Worm (Caenorhabditis elegans) whole organism, L3 larva: ENCODE results near the gene dgtr-1.

ENCODE experiments used
- ZK546.5 ChIP-seq: sonication (generic microtip); optimal IDR thresholded peaks from 2 replicates; lab custom pipeline; 2017; ENCODE audit warnings: missing biosample characterization, missing genetic modification characterization
- ama-1 ChIP-seq: fragments of 150-350 bp; optimal IDR thresholded peaks from 2 replicates; lab custom pipeline; 2018
- ceh-28 ChIP-seq: fragments of 150-350 bp; optimal IDR thresholded peaks from 2 replicates; lab custom pipeline; 2014; ENCODE audit warnings: missing biosample characterization, missing genetic modification reagents, missing genetic modification characterization
- ceh-82 ChIP-seq: fragments of 150-350 bp; optimal IDR thresholded peaks from 2 replicates; lab custom pipeline; 2014; ENCODE audit warnings: missing biosample characterization, missing genetic modification characterization
- ceh-9 ChIP-seq: sonication (generic microtip); optimal IDR thresholded peaks from 2 replicates; lab custom pipeline; 2018; ENCODE audit warnings: missing biosample characterization, missing genetic modification characterization
- daf-12 ChIP-seq: fragments of 150-350 bp; optimal IDR thresholded peaks from 2 replicates; lab custom pipeline; 2014; ENCODE audit warnings: missing biosample characterization, missing genetic modification reagents, missing genetic modification characterization
- egl-5 ChIP-seq: fragments of 150-350 bp; optimal IDR thresholded peaks from 2 replicates; lab custom pipeline; 2017; ENCODE audit warnings: missing biosample characterization, missing genetic modification reagents, missing genetic modification characterization, inconsistent platforms
- elt-1 ChIP-seq: fragments of 150-350 bp; optimal IDR thresholded peaks from 2 replicates; lab custom pipeline; 2014; ENCODE audit warnings: missing biosample characterization, missing genetic modification characterization
- elt-2 ChIP-seq: sonication (generic microtip); optimal IDR thresholded peaks from 2 replicates; lab custom pipeline; 2016; ENCODE audit warnings: missing genetic modification reagents, mild to moderate bottlenecking, missing genetic modification characterization, missing compliant biosample characterization
- elt-3 ChIP-seq, 3 experiments: fragments of 150-350 bp in 1 of 3; sonication (generic microtip) in 2 of 3; optimal IDR thresholded peaks; 2 replicates in 2 of 3; 4 replicates in 1 of 3; lab custom pipeline; 2014 to 2017; ENCODE audit warnings: missing biosample characterization in 3 of 3, missing genetic modification characterization in 3 of 3
- eor-1 ChIP-seq, 2 experiments: fragments of 150-350 bp; optimal IDR thresholded peaks; 2 replicates each; lab custom pipeline; 2014 to 2018; ENCODE audit warnings: missing biosample characterization in 2 of 2, missing genetic modification characterization in 2 of 2
- fkh-10 ChIP-seq: sonication (generic microtip); optimal IDR thresholded peaks from 2 replicates; lab custom pipeline; 2017; ENCODE audit warnings: missing biosample characterization, missing genetic modification reagents, missing genetic modification characterization
- fkh-2 ChIP-seq: fragments of 150-350 bp; optimal IDR thresholded peaks from 2 replicates; lab custom pipeline; 2014; ENCODE audit warnings: missing biosample characterization, missing genetic modification reagents, missing genetic modification characterization
- fos-1 ChIP-seq: fragments of 150-350 bp; optimal IDR thresholded peaks from 2 replicates; lab custom pipeline; 2014; ENCODE audit warnings: missing biosample characterization, missing genetic modification characterization
- hmg-11 ChIP-seq: sonication (generic microtip); optimal IDR thresholded peaks from 2 replicates; lab custom pipeline; 2016; ENCODE audit warnings: missing genetic modification characterization, missing compliant biosample characterization
- jun-1 ChIP-seq: fragments of 150-350 bp; optimal IDR thresholded peaks from 2 replicates; lab custom pipeline; 2014; ENCODE audit warnings: missing biosample characterization, missing genetic modification reagents, missing genetic modification characterization
- lin-39 ChIP-seq: fragments of 150-350 bp; optimal IDR thresholded peaks from 2 replicates; lab custom pipeline; 2018; ENCODE audit warnings: missing biosample characterization, missing genetic modification reagents, missing genetic modification characterization
- mdl-1 ChIP-seq: fragments of 150-350 bp; optimal IDR thresholded peaks from 2 replicates; lab custom pipeline; 2014; ENCODE audit warnings: missing biosample characterization, missing genetic modification characterization
- nfya-1 ChIP-seq: sonication (generic microtip); optimal IDR thresholded peaks from 2 replicates; lab custom pipeline; 2017; ENCODE audit warnings: missing genetic modification characterization, mild to moderate bottlenecking, missing compliant biosample characterization, antibody characterized with exemption, moderate library complexity; ENCODE audit not compliant: insufficient read depth
- nhr-11 ChIP-seq: fragments of 150-350 bp; optimal IDR thresholded peaks from 2 replicates; lab custom pipeline; 2014; ENCODE audit warnings: missing biosample characterization, missing genetic modification characterization
- nhr-12 ChIP-seq: fragments of 150-350 bp; optimal IDR thresholded peaks from 2 replicates; lab custom pipeline; 2014; ENCODE audit warnings: missing biosample characterization, missing genetic modification characterization
- nhr-23 ChIP-seq: fragments of 150-350 bp; optimal IDR thresholded peaks from 2 replicates; lab custom pipeline; 2014; ENCODE audit warnings: missing biosample characterization, missing genetic modification reagents, missing genetic modification characterization
- nhr-25 ChIP-seq: sonication (generic microtip); optimal IDR thresholded peaks from 2 replicates; lab custom pipeline; 2017; ENCODE audit warnings: missing biosample characterization, missing genetic modification characterization
- nhr-28 ChIP-seq: fragments of 150-350 bp; optimal IDR thresholded peaks from 2 replicates; lab custom pipeline; 2014; ENCODE audit warnings: missing biosample characterization, missing genetic modification characterization
- nhr-67 ChIP-seq: fragments of 150-350 bp; optimal IDR thresholded peaks from 2 replicates; lab custom pipeline; 2014; ENCODE audit warnings: missing biosample characterization, missing genetic modification characterization
- nhr-76 ChIP-seq: fragments of 150-350 bp; sonication (generic microtip); optimal IDR thresholded peaks from 5 replicates; lab custom pipeline; 2014; ENCODE audit warnings: missing biosample characterization, missing genetic modification characterization
- nhr-77 ChIP-seq: fragments of 150-350 bp; optimal IDR thresholded peaks from 2 replicates; lab custom pipeline; 2014; ENCODE audit warnings: missing biosample characterization, missing genetic modification characterization
- pqm-1 ChIP-seq: fragments of 150-350 bp; optimal IDR thresholded peaks from 2 replicates; lab custom pipeline; 2017; ENCODE audit warnings: missing biosample characterization, missing genetic modification characterization, inconsistent platforms
- sea-2 ChIP-seq: fragments of 150-350 bp; sonication (generic microtip); optimal IDR thresholded peaks from 4 replicates; lab custom pipeline; 2014; ENCODE audit warnings: missing biosample characterization, missing genetic modification reagents, missing genetic modification characterization
- skn-1 ChIP-seq: fragments of 150-350 bp; optimal IDR thresholded peaks from 2 replicates; lab custom pipeline; 2014; ENCODE audit warnings: missing biosample characterization, missing genetic modification characterization
- snpc-4 ChIP-seq: fragments of 150-350 bp; optimal IDR thresholded peaks from 2 replicates; lab custom pipeline; 2014; ENCODE audit warnings: missing biosample characterization, missing genetic modification characterization
- unc-39 ChIP-seq: sonication (generic microtip); optimal IDR thresholded peaks from 4 replicates; lab custom pipeline; 2017; ENCODE audit warnings: missing biosample characterization, missing genetic modification characterization
- unc-62 ChIP-seq: fragments of 150-350 bp; sonication (generic microtip); optimal IDR thresholded peaks from 4 replicates; lab custom pipeline; 2014; ENCODE audit warnings: missing biosample characterization, missing genetic modification reagents, missing genetic modification characterization
- zag-1 ChIP-seq: fragments of 150-350 bp; optimal IDR thresholded peaks from 2 replicates; lab custom pipeline; 2014; ENCODE audit warnings: missing biosample characterization, missing genetic modification characterization
- ztf-11 ChIP-seq: fragments of 150-350 bp; optimal IDR thresholded peaks from 2 replicates; lab custom pipeline; 2014; ENCODE audit warnings: missing biosample characterization, missing genetic modification characterization
- ztf-4 ChIP-seq: fragments of 150-350 bp; optimal IDR thresholded peaks from 2 replicates; lab custom pipeline; 2014; ENCODE audit warnings: missing biosample characterization, missing genetic modification characterization

Gene dgtr-1

DNA sequence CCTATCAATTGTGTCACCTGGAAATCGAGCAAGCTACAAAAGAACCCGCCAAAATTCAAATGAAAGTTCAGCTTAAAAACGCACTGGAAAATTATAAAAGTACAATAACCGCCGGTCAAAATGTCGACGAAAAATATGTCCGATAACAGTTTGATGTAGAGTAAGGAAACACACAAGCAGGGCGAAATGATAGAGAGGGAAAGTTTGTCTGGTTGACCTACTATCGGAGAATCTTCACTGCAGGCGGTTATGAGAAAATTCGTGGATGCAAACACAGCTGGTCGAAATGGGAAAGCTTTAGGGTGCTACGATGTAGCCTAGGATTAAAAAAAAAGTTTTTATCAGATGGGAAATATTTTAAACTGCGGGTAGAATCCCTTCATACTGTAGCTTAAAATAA lies 1.6 kb upstream of the dgtr-1 start:
- TF ChIP-seq nfya-1 (tag; lab: Kevin White, UChicago) (no peak), ZK546.5 (tag; lab: Kevin White, UChicago) (no peak), elt-1 (tag; lab: Kevin White, UChicago) (no peak), snpc-4 (tag; lab: Kevin White, UChicago) (no peak), fkh-10 (GFP tag; lab: Kevin White, UChicago) (no peak), nhr-28 (tag; lab: Kevin White, UChicago) (no peak), elt-3 (tag; optimal IDR thresholded peaks at IDR 0.05; lab: Kevin White, UChicago) (no peak), zag-1 (tag; lab: Kevin White, UChicago) (no peak), nhr-11 (tag; lab: Kevin White, UChicago) (no peak), eor-1 (tag; optimal IDR thresholded peaks at IDR 0.05; lab: Kevin White, UChicago) (no peak), nhr-23 (tag; lab: Kevin White, UChicago) (no peak), jun-1 (tag; lab: Kevin White, UChicago) (no peak), fos-1 (tag; lab: Kevin White, UChicago) (no peak), ceh-9 (tag; lab: Kevin White, UChicago) (no peak), lin-39 (tag; lab: Kevin White, UChicago) (no peak), ztf-4 (tag; lab: Kevin White, UChicago) (no peak), pqm-1 (tag; lab: Kevin White, UChicago) (no peak), ama-1 (lab: Kevin White, UChicago) (no peak), ceh-82 (tag; lab: Kevin White, UChicago) (no peak), sea-2 (no peak)
- TF ChIP-seq, all 47 proteins: peak for 0

DNA sequence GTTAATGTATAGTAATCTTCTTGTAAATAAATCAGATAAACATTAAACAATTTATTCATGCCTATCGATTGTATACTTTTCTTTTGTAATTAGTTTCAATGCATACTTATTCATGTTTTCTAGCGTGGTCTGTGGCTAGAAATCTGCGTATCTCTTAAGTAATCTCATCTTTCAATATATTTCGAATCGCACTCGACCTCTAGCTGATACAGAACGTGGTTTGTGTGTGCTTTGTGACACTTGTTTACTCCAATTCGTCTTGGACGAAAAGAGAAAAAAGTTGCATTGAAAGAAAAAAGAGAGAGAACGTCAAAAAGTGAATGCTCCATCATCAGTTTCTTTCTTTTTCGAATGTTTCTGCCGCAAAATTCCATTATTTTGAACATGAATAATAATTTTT lies 1.5 kb downstream of the dgtr-1 start:
- TF ChIP-seq elt-1 (tag; lab: Kevin White, UChicago) (peak; percentile 47), elt-2 (tag; lab: Kevin White, UChicago) (no peak), nhr-23 (tag; lab: Kevin White, UChicago) (no peak), nhr-12 (tag; lab: Kevin White, UChicago) (no peak)
- TF ChIP-seq, all 47 proteins: peak for 1

DNA sequence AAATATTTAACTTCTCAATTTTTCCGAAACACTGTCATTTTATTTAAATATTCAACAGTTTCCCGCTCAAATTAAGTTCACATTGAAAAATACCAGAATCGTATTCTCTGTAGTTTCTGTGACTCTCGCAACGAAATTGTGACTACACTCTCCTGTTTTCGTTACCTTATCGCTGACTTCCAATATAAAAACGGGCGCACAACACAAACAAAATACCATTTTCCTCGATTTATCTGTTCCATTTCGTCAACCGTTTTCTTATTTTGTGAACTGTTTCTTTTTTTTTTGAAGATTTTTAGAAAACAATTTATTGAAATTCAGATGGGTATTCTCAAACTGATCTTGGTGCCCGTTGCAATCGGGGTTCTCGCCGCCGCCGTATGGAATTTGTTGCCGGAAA lies 2.0 kb downstream of the dgtr-1 start, which contains the start of gene W01A11.1:
Gene W01A11.1 (plus strand): TSS at position 322 of the 400 bp plus-strand sequence.
- TF ChIP-seq snpc-4 (tag; lab: Kevin White, UChicago) (no peak), elt-2 (tag; lab: Kevin White, UChicago) (peak; percentile 37)

DNA sequence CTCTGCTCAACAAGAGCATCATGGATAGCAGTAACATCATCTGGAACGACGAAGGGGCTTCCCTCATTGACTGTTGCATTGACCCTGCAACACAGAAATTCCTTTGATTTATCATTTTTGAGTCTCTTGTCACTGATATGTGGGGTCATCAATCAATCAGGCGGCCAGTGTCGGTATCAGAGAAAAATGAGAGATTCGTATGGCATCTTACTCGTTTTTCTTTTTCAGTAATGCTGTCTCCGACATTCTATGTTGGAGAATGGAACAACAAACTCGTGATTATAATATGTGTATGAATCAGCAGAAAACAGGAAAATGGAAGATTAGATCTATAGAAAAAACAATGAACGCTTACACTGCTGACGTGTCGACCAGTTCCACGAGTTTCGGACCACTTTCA lies 6.2 kb downstream of the dgtr-1 start:
- TF ChIP-seq mdl-1 (no peak), nhr-25 (tag; lab: Kevin White, UChicago) (peak; percentile 0), skn-1 (tag; lab: Kevin White, UChicago) (no peak), nhr-77 (no peak), lin-39 (tag; lab: Kevin White, UChicago) (peak; percentile 39), ceh-82 (tag; lab: Kevin White, UChicago) (no peak), ztf-4 (tag; lab: Kevin White, UChicago) (no peak), nhr-11 (tag; lab: Kevin White, UChicago) (no peak), nhr-12 (tag; lab: Kevin White, UChicago) (no peak)

DNA sequence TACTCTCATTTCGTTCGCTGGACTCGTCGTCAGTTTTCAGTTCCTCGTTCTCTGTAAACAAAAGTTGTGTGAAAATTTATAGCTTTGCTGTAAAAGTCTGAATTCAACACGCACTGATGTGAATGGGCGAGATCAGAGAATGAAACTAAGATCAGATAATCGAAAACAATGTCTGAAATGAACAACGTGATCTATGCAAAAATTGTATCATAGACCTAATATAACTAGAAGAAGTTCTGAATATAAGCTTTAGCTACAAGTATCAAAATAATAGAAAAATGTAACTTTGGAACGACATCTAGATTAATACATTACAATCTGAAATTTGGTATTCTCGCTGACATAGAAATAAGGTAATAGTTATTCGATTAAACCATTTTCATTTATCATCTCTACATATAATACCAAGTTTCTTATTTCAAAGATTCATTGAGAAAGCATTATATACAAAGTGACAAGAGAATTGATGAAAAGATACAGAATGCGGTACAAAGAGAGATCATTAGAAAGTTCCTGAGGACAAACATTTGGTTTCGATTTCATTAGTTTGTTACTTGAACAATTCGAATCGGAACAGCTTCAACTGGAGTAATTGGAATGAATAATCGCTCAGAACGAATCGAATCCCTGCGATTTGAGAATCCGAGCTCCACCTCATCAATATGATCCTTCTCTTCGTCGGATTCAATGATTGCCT lies 7.4 kb downstream of the dgtr-1 start, which contains the start of gene moc-2:
Gene moc-2 (minus strand): TSS at position 51 of the 697 bp plus-strand sequence.
- TF ChIP-seq ceh-9 (tag; lab: Kevin White, UChicago) (no peak), unc-39 (tag; lab: Kevin White, UChicago) (no peak), ZK546.5 (tag; lab: Kevin White, UChicago) (no peak), nhr-23 (tag; lab: Kevin White, UChicago) (no peak), elt-2 (tag; lab: Kevin White, UChicago) (no peak), unc-62 (GFP tag; lab: Kevin White, UChicago) (no peak), fkh-2 (no peak), hmg-11 (tag; lab: Kevin White, UChicago) (no peak), elt-1 (tag; lab: Kevin White, UChicago) (no peak), sea-2 (no peak), pqm-1 (tag; lab: Kevin White, UChicago) (no peak), egl-5 (no peak), daf-12 (tag; lab: Kevin White, UChicago) (no peak), ztf-11 (tag; lab: Kevin White, UChicago) (no peak), nhr-76 (tag; lab: Kevin White, UChicago) (no peak), nhr-67 (tag; lab: Kevin White, UChicago) (no peak), elt-3 (tag; optimal IDR thresholded peaks at IDR 0.05; lab: Kevin White, UChicago) (no peak), fos-1 (tag; lab: Kevin White, UChicago) (no peak), ceh-28 (no peak)
